Fruit fly (Drosophila melanogaster): ENCODE data around the gene pinta.
A peak's percentile ranks its signal among the peaks of the same experiment; 100 is the strongest.

The pinta gene

dm6 chr3R:22420911-22421310 lies 3.8 kb downstream of the pinta start, which contains the start of the genes Nop56 and mats (continued):
- TF ChIP-seq CG15696 (tag; optimal IDR thresholded peaks at IDR 0.05) (no peak), CG18011 (GFP tag; optimal IDR thresholded peaks at IDR 0.05) (no peak), da (GFP tag; optimal IDR thresholded peaks at IDR 0.05) (no peak), CG17328 (GFP tag; IDR thresholded peaks at IDR 0.05) (no peak), CG7372 (GFP tag; IDR thresholded peaks at IDR 0.05) (no peak), Blimp-1 (GFP tag; optimal IDR thresholded peaks at IDR 0.05) (no peak), zen2 (GFP tag; IDR thresholded peaks at IDR 0.05; ENCODE audit: partially characterized antibody) (no peak), CG3407 (GFP tag; optimal IDR thresholded peaks at IDR 0.05) (no peak), CG31224 (GFP tag; IDR thresholded peaks at IDR 0.05) (no peak), dm (GFP tag; optimal IDR thresholded peaks at IDR 0.05) (peak; percentile 98), CG7357 (GFP tag; IDR thresholded peaks at IDR 0.05) (no peak), ato (GFP tag; IDR thresholded peaks at IDR 0.05; ENCODE audit: partially characterized antibody) (no peak), nau (GFP tag; optimal IDR thresholded peaks at IDR 0.05) (no peak), CG4707 (GFP tag; optimal IDR thresholded peaks at IDR 0.05) (no peak), CG4360 (GFP tag; IDR thresholded peaks at IDR 0.05) (no peak), yki (optimal IDR thresholded peaks at IDR 0.05) (no peak), Tbp (GFP tag; optimal IDR thresholded peaks at IDR 0.05) (peak; percentile 40), CG1024 (GFP tag; IDR thresholded peaks at IDR 0.05) (no peak), bowl (GFP tag; IDR thresholded peaks at IDR 0.05) (no peak), danr (GFP tag; IDR thresholded peaks at IDR 0.05) (no peak), jumu (GFP tag; optimal IDR thresholded peaks at IDR 0.05) (no peak), CG8281 (tag; optimal IDR thresholded peaks at IDR 0.05) (no peak), sc (optimal IDR thresholded peaks at IDR 0.05) (no peak), sc (GFP tag; optimal IDR thresholded peaks at IDR 0.05) (no peak), CG14667 (GFP tag; IDR thresholded peaks at IDR 0.05) (no peak), Deaf1 (tag; optimal IDR thresholded peaks at IDR 0.05) (no peak), schlank (tag; optimal IDR thresholded peaks at IDR 0.05) (no peak), CG4282 (GFP tag; optimal IDR thresholded peaks at IDR 0.05) (no peak), CG11696 (GFP tag; IDR thresholded peaks at IDR 0.05) (no peak), oc (tag; optimal IDR thresholded peaks at IDR 0.05) (no peak), hbn (GFP tag; IDR thresholded peaks at IDR 0.05; ENCODE audit: partially characterized antibody) (peak; percentile 38; the same call in 1 of the 2 replicates), CG11723 (GFP tag; optimal IDR thresholded peaks at IDR 0.05) (no peak), Sox102F (GFP tag; optimal IDR thresholded peaks at IDR 0.05) (no peak), Hey (tag; optimal IDR thresholded peaks at IDR 0.05) (no peak), Mrtf (GFP tag; IDR thresholded peaks at IDR 0.05) (no peak), Optix (GFP tag; IDR thresholded peaks at IDR 0.05) (no peak), pho (GFP tag; optimal IDR thresholded peaks at IDR 0.05) (no peak), Meics (GFP tag; optimal IDR thresholded peaks at IDR 0.05) (no peak), CG15011 (GFP tag; optimal IDR thresholded peaks at IDR 0.05) (no peak), Ssrp (tag; optimal IDR thresholded peaks at IDR 0.05) (no peak), nom (GFP tag; optimal IDR thresholded peaks at IDR 0.05) (no peak), gt (GFP tag; IDR thresholded peaks at IDR 0.05) (no peak), ind (GFP tag; optimal IDR thresholded peaks at IDR 0.05) (no peak), CG1529 (GFP tag; optimal IDR thresholded peaks at IDR 0.05) (no peak), pum (GFP tag; optimal IDR thresholded peaks at IDR 0.05) (no peak), CG11085 (GFP tag; IDR thresholded peaks at IDR 0.05) (no peak), Nf-YB (GFP tag; optimal IDR thresholded peaks at IDR 0.05) (peak; percentile 4), gem (tag; optimal IDR thresholded peaks at IDR 0.05) (no peak), amos (GFP tag; IDR thresholded peaks at IDR 0.05; ENCODE audit: partially characterized antibody) (peak; percentile 13; the same call in 1 of the 2 replicates), CG14965 (GFP tag; optimal IDR thresholded peaks at IDR 0.05; ENCODE audit: borderline replicate concordance) (no peak), CG18262 (tag; optimal IDR thresholded peaks at IDR 0.05) (no peak), CG15601 (tag; optimal IDR thresholded peaks at IDR 0.05) (peak; percentile 25)
